Worm (Caenorhabditis elegans) whole organism, mixed stage, embryonic: ENCODE results near the gene lido-11.

Experiments
- elt-1 ChIP-seq: sonication (generic microtip); optimal IDR thresholded peaks from 2 replicates; lab custom pipeline; 2017; ENCODE audit warnings: missing genetic modification characterization, mild to moderate bottlenecking, missing compliant biosample characterization, antibody characterized with exemption, moderate library complexity, borderline replicate concordance; ENCODE audit not compliant: insufficient read depth
- elt-3 ChIP-seq: fragments of 150-350 bp; optimal IDR thresholded peaks from 2 replicates; lab custom pipeline; 2014; ENCODE audit warnings: missing biosample characterization, missing genetic modification characterization
- lsy-2 ChIP-seq: fragments of 150-350 bp; optimal IDR thresholded peaks from 2 replicates; lab custom pipeline; 2014; ENCODE audit warnings: missing biosample characterization, missing genetic modification characterization
- nhr-76 ChIP-seq: sonication (generic microtip); optimal IDR thresholded peaks from 2 replicates; lab custom pipeline; 2017; ENCODE audit warnings: missing biosample characterization, missing genetic modification characterization
- pha-4 ChIP-seq: fragments of 150-350 bp; optimal IDR thresholded peaks from 2 replicates; lab custom pipeline; 2018; ENCODE audit warnings: missing biosample characterization, missing genetic modification reagents, missing genetic modification characterization
- sem-2 ChIP-seq: fragments of 200-800 bp; sonication (Bioruptor generic); optimal IDR thresholded peaks from 2 replicates; lab custom pipeline; 2018; ENCODE audit warnings: mild to moderate bottlenecking, missing genetic modification characterization, missing compliant biosample characterization
- snpc-4 ChIP-seq: fragments of 150-350 bp; optimal IDR thresholded peaks from 2 replicates; lab custom pipeline; 2014; ENCODE audit warnings: missing biosample characterization, missing genetic modification characterization
- sptf-1 ChIP-seq: sonication (generic microtip); optimal IDR thresholded peaks from 2 replicates; lab custom pipeline; 2017; ENCODE audit warnings: mild to moderate bottlenecking, missing genetic modification characterization, moderate library complexity, missing compliant biosample characterization

- TF ChIP-seq snpc-4 (tag; lab: Kevin White, UChicago) (no peak), elt-3 (tag; lab: Kevin White, UChicago) (no peak), elt-1 (tag; lab: Kevin White, UChicago) (no peak), lsy-2 (tag; lab: Kevin White, UChicago) (no peak), sptf-1 (no peak), pha-4 (tag; lab: Kevin White, UChicago) (no peak), nhr-76 (tag; lab: Kevin White, UChicago) (no peak), sem-2 (GFP tag; lab: Kevin White, UChicago) (no peak)
Measured at ce11 chrII:3038453-3038909, 34.7 kb downstream of the lido-11 start, which contains the start of the genes B0454.26 and B0454.5.
